Fruit fly (Drosophila melanogaster) whole organism: ENCODE measurements around the gene lok.

Source experiments
- EcR ChIP-seq, 2 experiments: fragments of >200 bp; optimal IDR thresholded peaks; 2 replicates each; lab custom pipeline; 2017; ENCODE audit warnings: missing biosample characterization in 2 of 2, missing genetic modification characterization in 2 of 2, missing genetic modification reagents in 2 of 2
- pan ChIP-seq: fragments of >200 bp; optimal IDR thresholded peaks from 2 replicates; lab custom pipeline; 2017
- psq ChIP-seq: fragments of >200 bp; optimal IDR thresholded peaks from 2 replicates; lab custom pipeline; 2017

dm6 chr2L:20074388-20074787, 13.2 kb downstream of the lok start:
- TF ChIP-seq psq (lab: Kevin White, UChicago) (no peak), pan (no peak), EcR (GFP tag; optimal IDR thresholded peaks at IDR 0.05; lab: Kevin White, UChicago) (no peak)
